Worm (Caenorhabditis elegans) whole organism, early embryonic: ENCODE results near the gene sra-27.

Experiments
- B0310.2 ChIP-seq: sonication (generic microtip); optimal IDR thresholded peaks from 2 replicates; lab custom pipeline; 2016; ENCODE audit warnings: mild to moderate bottlenecking, missing genetic modification characterization, missing compliant biosample characterization
- F13C5.2 ChIP-seq: sonication (generic microtip); optimal IDR thresholded peaks from 2 replicates; lab custom pipeline; 2017; ENCODE audit warnings: mild to moderate bottlenecking, missing genetic modification characterization, inconsistent platforms, missing compliant biosample characterization
- aly-1 ChIP-seq: sonication (generic microtip); optimal IDR thresholded peaks from 2 replicates; lab custom pipeline; 2016; ENCODE audit warnings: missing genetic modification characterization, missing compliant biosample characterization
- ama-1 ChIP-seq: fragments of 150-350 bp; optimal IDR thresholded peaks from 2 replicates; lab custom pipeline; 2014
- ceh-13 ChIP-seq: fragments of 200-800 bp; sonication (Bioruptor generic); optimal IDR thresholded peaks from 2 replicates; lab custom pipeline; 2018; ENCODE audit warnings: mild to moderate bottlenecking, missing genetic modification characterization, missing compliant biosample characterization
- ceh-36 ChIP-seq: sonication (generic microtip); optimal IDR thresholded peaks from 2 replicates; lab custom pipeline; 2016; ENCODE audit warnings: missing genetic modification characterization, inconsistent platforms, missing compliant biosample characterization
- ets-7 ChIP-seq: sonication (generic microtip); optimal IDR thresholded peaks from 2 replicates; lab custom pipeline; 2016; ENCODE audit warnings: missing genotype, missing genetic modification characterization, missing compliant biosample characterization
- flt-1 ChIP-seq: fragments of 200-800 bp; sonication (Bioruptor generic); IDR thresholded peaks from 2 replicates; pipeline ENCODE4 v1.3.6; 2022; ENCODE audit warnings: missing genetic modification characterization, missing compliant biosample characterization
- hmbx-1 ChIP-seq: sonication (generic microtip); optimal IDR thresholded peaks from 2 replicates; lab custom pipeline; 2016; ENCODE audit warnings: mild to moderate bottlenecking, missing genetic modification characterization, missing compliant biosample characterization
- hmg-4 ChIP-seq: fragments of 200-800 bp; sonication (Bioruptor generic); optimal IDR thresholded peaks from 2 replicates; lab custom pipeline; 2018; ENCODE audit warnings: mild to moderate bottlenecking, missing genetic modification characterization, missing compliant biosample characterization
- hnd-1 ChIP-seq: sonication (generic microtip); optimal IDR thresholded peaks from 2 replicates; lab custom pipeline; 2016; ENCODE audit warnings: missing genetic modification characterization, missing compliant biosample characterization
- pes-1 ChIP-seq: fragments of 200-800 bp; sonication (Bioruptor generic); IDR thresholded peaks from 2 replicates; pipeline ENCODE4 v1.3.6; 2022; ENCODE audit warnings: missing genetic modification reagents, missing genetic modification characterization, missing compliant biosample characterization
- scrt-1 ChIP-seq: fragments of 200-800 bp; sonication (Bioruptor generic); IDR thresholded peaks from 2 replicates; pipeline ENCODE4 v1.3.6; 2022; ENCODE audit warnings: missing genetic modification characterization, missing compliant biosample characterization
- sea-1 ChIP-seq: fragments of 200-800 bp; sonication (Bioruptor generic); conservative IDR thresholded peaks from 2 replicates; pipeline ENCODE4 v1.3.6; 2022; ENCODE audit warnings: missing genetic modification characterization, missing compliant biosample characterization
- tbx-11 ChIP-seq: fragments of 200-800 bp; sonication (Bioruptor generic); IDR thresholded peaks from 2 replicates; pipeline ENCODE4 v1.3.6; 2022; ENCODE audit warnings: missing genetic modification characterization, missing compliant biosample characterization
- tbx-37 ChIP-seq: fragments of 200-800 bp; sonication (Bioruptor generic); conservative IDR thresholded peaks from 2 replicates; pipeline ENCODE4 v1.3.6; 2022; ENCODE audit warnings: missing genetic modification reagents, missing genetic modification characterization, missing compliant biosample characterization
- tra-4 ChIP-seq: sonication (generic microtip); optimal IDR thresholded peaks from 2 replicates; lab custom pipeline; 2017; ENCODE audit warnings: missing genetic modification characterization, missing compliant biosample characterization

Gene sra-27

ce11 chrII:6558887-6559286, 9.9 kb upstream of the sra-27 start:
- TF ChIP-seq pes-1 (GFP tag; lab: Robert Waterston, UW) (no peak), tbx-37 (GFP tag; lab: Robert Waterston, UW) (no peak), ceh-13 (no peak), aly-1 (tag; lab: Kevin White, UChicago) (no peak), hnd-1 (tag; lab: Kevin White, UChicago) (no peak), tbx-11 (GFP tag; lab: Robert Waterston, UW) (no peak), hmbx-1 (no peak), hmg-4 (GFP tag; lab: Kevin White, UChicago) (no peak), ets-7 (no peak), flt-1 (no peak), ceh-36 (no peak), B0310.2 (tag; lab: Kevin White, UChicago) (no peak), F13C5.2 (tag; lab: Kevin White, UChicago) (no peak)

ce11 chrII:6560291-6560690, 8.5 kb upstream of the sra-27 start:
- TF ChIP-seq hmg-4 (GFP tag; lab: Kevin White, UChicago) (no peak), tbx-37 (GFP tag; lab: Robert Waterston, UW) (no peak), aly-1 (tag; lab: Kevin White, UChicago) (no peak), B0310.2 (tag; lab: Kevin White, UChicago) (no peak), sea-1 (GFP tag; lab: Robert Waterston, UW) (no peak), pes-1 (GFP tag; lab: Robert Waterston, UW) (no peak), ceh-36 (no peak), ets-7 (no peak), tra-4 (tag; lab: Kevin White, UChicago) (no peak), ama-1 (lab: Kevin White, UChicago) (no peak)

- TF ChIP-seq hmg-4 (GFP tag; lab: Kevin White, UChicago) (no peak), tra-4 (tag; lab: Kevin White, UChicago) (no peak), ceh-36 (no peak), tbx-11 (GFP tag; lab: Robert Waterston, UW) (no peak), hnd-1 (tag; lab: Kevin White, UChicago) (no peak), ceh-13 (no peak), B0310.2 (tag; lab: Kevin White, UChicago) (no peak), F13C5.2 (tag; lab: Kevin White, UChicago) (no peak), flt-1 (no peak), ets-7 (no peak)
Measured at ce11 chrII:6561300-6561699, 7.5 kb upstream of the sra-27 start, which contains the start of gene F18C5.10. F18C5.10 (minus strand) TSS chrII:6561444.

DNA sequence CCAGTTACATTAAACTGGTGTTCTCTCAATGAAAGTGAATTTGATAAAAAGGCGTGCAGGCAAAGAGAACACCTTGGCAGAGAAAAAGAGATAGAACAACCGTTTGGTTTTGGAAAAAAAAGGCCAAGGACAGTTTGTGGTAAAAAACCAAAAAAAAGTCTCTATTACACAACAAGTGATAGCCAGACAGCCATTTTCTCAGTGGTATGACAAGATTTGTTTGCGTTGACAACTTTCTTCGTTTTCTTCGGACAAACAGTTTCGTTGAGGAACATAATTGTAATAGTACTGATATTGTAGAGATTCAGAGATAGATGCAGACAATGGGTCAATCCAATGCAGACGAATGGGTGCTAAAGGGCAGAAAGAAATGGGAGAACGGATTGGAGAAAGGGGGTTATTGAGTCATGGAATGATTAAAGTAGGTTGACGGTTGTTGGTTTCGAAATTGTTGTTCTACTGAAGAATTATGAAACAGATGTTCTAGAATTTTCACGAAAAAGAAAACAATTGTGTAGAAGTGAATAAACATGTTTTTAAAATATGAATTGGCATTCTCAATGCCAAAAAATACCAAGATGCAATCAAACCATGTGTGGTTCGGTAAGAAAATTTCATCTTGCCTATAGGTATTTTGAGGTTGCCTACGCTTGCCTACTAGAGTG, 6.5 kb upstream of the sra-27 start:
- TF ChIP-seq hmbx-1, result no peak

ce11 chrII:6563238-6563637, 5.6 kb upstream of the sra-27 start:
- no peak for TF ChIP-seq hnd-1 (tag; lab: Kevin White, UChicago)
- no peak for TF ChIP-seq flt-1
- TF ChIP-seq tbx-37 (GFP tag; lab: Robert Waterston, UW), result no peak
- no peak for TF ChIP-seq hmbx-1
- no peak for TF ChIP-seq tbx-11 (GFP tag; lab: Robert Waterston, UW)
- TF ChIP-seq ama-1 (lab: Kevin White, UChicago), result no peak
- TF ChIP-seq ets-7, result no peak
- no peak for TF ChIP-seq scrt-1 (GFP tag; lab: Robert Waterston, UW)
- no peak for TF ChIP-seq aly-1 (tag; lab: Kevin White, UChicago)
- TF ChIP-seq ceh-36, result no peak
- no peak for TF ChIP-seq pes-1 (GFP tag; lab: Robert Waterston, UW)
- TF ChIP-seq B0310.2 (tag; lab: Kevin White, UChicago), result no peak
- TF ChIP-seq sea-1 (GFP tag; lab: Robert Waterston, UW), result no peak
- no peak for TF ChIP-seq ceh-13
- no peak for TF ChIP-seq tra-4 (tag; lab: Kevin White, UChicago)
- TF ChIP-seq hmg-4 (GFP tag; lab: Kevin White, UChicago), result no peak
- no peak for TF ChIP-seq F13C5.2 (tag; lab: Kevin White, UChicago)

DNA sequence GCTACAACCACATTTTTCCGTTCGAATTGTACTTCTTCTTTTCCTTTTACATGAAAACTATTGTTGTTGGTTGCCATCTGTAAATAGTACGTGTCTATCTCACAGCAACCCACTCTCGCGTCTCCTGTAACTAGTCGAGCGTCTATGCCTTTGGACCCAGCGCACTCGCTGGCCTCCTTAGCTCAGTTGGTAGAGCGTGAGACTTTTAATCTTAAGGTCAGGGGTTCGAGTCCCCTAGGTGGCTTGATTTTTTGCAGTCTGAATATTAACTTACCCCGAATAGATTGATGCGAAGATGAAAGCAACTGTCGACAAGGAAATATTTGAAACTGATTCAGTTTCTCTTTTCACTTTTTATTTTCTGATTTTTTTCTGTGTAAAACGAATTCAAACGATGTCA, 3.7 kb upstream of the sra-27 start, which contains the start of gene mpz-3:
Gene mpz-3, minus strand, starts transcription at position 320 of the 400 bp plus-strand sequence.
- TF ChIP-seq pes-1 (GFP tag; lab: Robert Waterston, UW), result no peak
- TF ChIP-seq ama-1 (lab: Kevin White, UChicago), result no peak
- peak; percentile 74 for TF ChIP-seq aly-1 (tag; lab: Kevin White, UChicago)
- no peak; the same call in 1 of the 2 replicates for TF ChIP-seq tbx-37 (GFP tag; lab: Robert Waterston, UW)
- peak; percentile 47 for TF ChIP-seq hnd-1 (tag; lab: Kevin White, UChicago)
- peak; percentile 30 for TF ChIP-seq ets-7
- TF ChIP-seq ceh-13, result peak; percentile 58
- TF ChIP-seq B0310.2 (tag; lab: Kevin White, UChicago), result peak; percentile 30
- TF ChIP-seq tbx-11 (GFP tag; lab: Robert Waterston, UW), result peak; percentile 83
- peak; percentile 72 for TF ChIP-seq F13C5.2 (tag; lab: Kevin White, UChicago)
- TF ChIP-seq hmg-4 (GFP tag; lab: Kevin White, UChicago), result no peak
- TF ChIP-seq flt-1, result peak; percentile 81; the same call in 1 of the 2 replicates
- no peak for TF ChIP-seq sea-1 (GFP tag; lab: Robert Waterston, UW)
- TF ChIP-seq scrt-1 (GFP tag; lab: Robert Waterston, UW), result peak; percentile 77
- no peak for TF ChIP-seq hmbx-1
- TF ChIP-seq tra-4 (tag; lab: Kevin White, UChicago), result no peak
- peak; percentile 64 for TF ChIP-seq ceh-36

- no peak for TF ChIP-seq sea-1 (GFP tag; lab: Robert Waterston, UW)
- no peak for TF ChIP-seq ama-1 (lab: Kevin White, UChicago)
- TF ChIP-seq B0310.2 (tag; lab: Kevin White, UChicago), result no peak
- no peak for TF ChIP-seq F13C5.2 (tag; lab: Kevin White, UChicago)
- no peak for TF ChIP-seq flt-1
- TF ChIP-seq hmbx-1, result no peak
- TF ChIP-seq tra-4 (tag; lab: Kevin White, UChicago), result no peak
- TF ChIP-seq tbx-37 (GFP tag; lab: Robert Waterston, UW), result no peak
- TF ChIP-seq hmg-4 (GFP tag; lab: Kevin White, UChicago), result no peak
- no peak for TF ChIP-seq ets-7
- no peak for TF ChIP-seq hnd-1 (tag; lab: Kevin White, UChicago)
Measured at ce11 chrII:6566628-6567180, 2.1 kb upstream of the sra-27 start, which contains the start of the genes F18C5.5 and F18C5.9. F18C5.5 (minus strand) TSS chrII:6566728. F18C5.9 (plus strand) TSS chrII:6567130.
